Worm (Caenorhabditis elegans): ENCODE results near the gene ethe-1.

Gene ethe-1

DNA sequence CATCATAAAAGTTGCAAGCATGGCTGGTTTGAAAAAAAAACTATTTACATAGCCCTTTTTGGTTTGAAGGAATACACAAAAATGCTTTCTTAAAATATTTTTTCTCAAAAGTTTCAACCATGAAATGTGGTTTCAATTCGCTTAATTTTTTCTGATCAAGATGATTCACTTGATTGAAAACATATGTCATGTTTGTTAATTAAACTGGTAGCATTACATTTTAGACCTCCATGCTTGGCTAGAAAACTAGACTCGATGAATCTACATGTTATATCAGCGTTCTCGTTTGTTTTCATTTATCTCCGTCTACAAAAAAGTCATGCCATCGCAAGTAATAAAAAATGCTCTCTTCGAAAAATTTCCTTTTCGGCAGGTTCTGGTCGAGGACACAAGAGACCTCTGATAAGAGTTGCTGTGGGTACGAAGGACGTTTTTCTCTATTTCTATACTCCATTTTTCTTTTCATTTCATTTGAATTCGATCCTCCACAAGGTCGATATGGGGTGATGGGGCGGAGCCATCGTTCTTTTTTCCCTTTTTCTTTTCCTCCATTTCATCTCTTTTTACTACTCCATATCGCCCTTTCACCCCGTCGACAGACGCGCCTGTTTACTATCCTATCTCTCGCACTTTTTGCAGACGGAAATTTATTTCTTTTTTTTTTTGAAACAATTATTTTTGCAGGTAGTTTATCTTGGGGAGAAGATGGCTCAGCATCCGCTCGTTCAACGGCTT, 17.3 kb upstream of the ethe-1 start, which contains the start of gene elo-1:
Gene elo-1, plus strand, starts transcription at position 685 of the 735 bp plus-strand sequence.
- TF ChIP-seq egl-18 (GFP tag; IDR thresholded peaks at IDR 0.05) (no peak), unc-62 (GFP tag; optimal IDR thresholded peaks at IDR 0.05) (no peak), F33H1.4 (GFP tag; IDR thresholded peaks at IDR 0.05) (no peak), B0261.1 (tag; optimal IDR thresholded peaks at IDR 0.05) (no peak), ztf-22 (GFP tag; optimal IDR thresholded peaks at IDR 0.05) (peak; percentile 15), B0035.1 (tag; optimal IDR thresholded peaks at IDR 0.05) (no peak), nhr-80 (tag; optimal IDR thresholded peaks at IDR 0.05) (peak; percentile 98), lin-54 (GFP tag; optimal IDR thresholded peaks at IDR 0.05) (peak; percentile 29), athp-1 (tag; optimal IDR thresholded peaks at IDR 0.05) (no peak), cebp-2 (GFP tag; IDR thresholded peaks at IDR 0.05) (no peak), ets-4 (GFP tag; optimal IDR thresholded peaks at IDR 0.05) (no peak), atf-7 (tag; optimal IDR thresholded peaks at IDR 0.05) (peak; percentile 1), F55B11.4 (tag; optimal IDR thresholded peaks at IDR 0.05; ENCODE audit: borderline replicate concordance, insufficient read depth) (no peak), let-607 (tag; optimal IDR thresholded peaks at IDR 0.05) (peak in 1 of 2 experiments; percentile 8), sea-2 (GFP tag; IDR thresholded peaks at IDR 0.05) (no peak), Y53G8AR.9 (GFP tag; conservative IDR thresholded peaks at IDR 0.05) (0 out of 2 replicates have a peak, but pooled peaks have one; percentile 13), cebp-1 (GFP tag; IDR thresholded peaks at IDR 0.05) (no peak), cebp-1 (tag; optimal IDR thresholded peaks at IDR 0.05) (peak; percentile 41), F57C9.4 (tag; optimal IDR thresholded peaks at IDR 0.05) (no peak), lin-40 (tag; optimal IDR thresholded peaks at IDR 0.05) (peak; percentile 51), B0336.3 (GFP tag; IDR thresholded peaks at IDR 0.05) (peak; percentile 44; the same call in 1 of the 2 replicates), madf-10 (tag; optimal IDR thresholded peaks at IDR 0.05) (peak; percentile 14), nhr-90 (tag; optimal IDR thresholded peaks at IDR 0.05) (peak; percentile 5), tbp1 (GFP tag; optimal IDR thresholded peaks at IDR 0.05) (peak; percentile 2), dox-1 (GFP tag; IDR thresholded peaks at IDR 0.05) (peak; percentile 67), hlh-12 (tag; optimal IDR thresholded peaks at IDR 0.05) (no peak), sdz-38 (tag; optimal IDR thresholded peaks at IDR 0.05) (no peak), T07F8.4 (tag; optimal IDR thresholded peaks at IDR 0.05) (no peak), ztf-28 (GFP tag; IDR thresholded peaks at IDR 0.05) (no peak), pbrm-1 (GFP tag; IDR thresholded peaks at IDR 0.05) (no peak), madf-3 (GFP tag; IDR thresholded peaks at IDR 0.05) (no peak), aptf-2 (GFP tag; conservative IDR thresholded peaks at IDR 0.05) (no peak), snpc-3.4 (tag; optimal IDR thresholded peaks at IDR 0.05) (no peak), xnd-1 (tag; optimal IDR thresholded peaks at IDR 0.05) (no peak), attf-5 (GFP tag; optimal IDR thresholded peaks at IDR 0.05) (peak; percentile 41), C06A6.2 (GFP tag; conservative IDR thresholded peaks at IDR 0.05) (0 out of 2 replicates have a peak, but pooled peaks have one; percentile 52), attf-3 (GFP tag; conservative IDR thresholded peaks at IDR 0.05) (no peak), nfyb-1 (GFP tag; IDR thresholded peaks at IDR 0.05) (peak; percentile 62; the same call in 1 of the 2 replicates), nhr-120 (GFP tag; IDR thresholded peaks at IDR 0.05) (no peak), mcd-1 (GFP tag; IDR thresholded peaks at IDR 0.05) (no peak), bed-1 (GFP tag; IDR thresholded peaks at IDR 0.05) (no peak), rpc-1 (optimal IDR thresholded peaks at IDR 0.05) (no peak), rpc-1 (tag; optimal IDR thresholded peaks at IDR 0.05) (no peak), snpc-4 (GFP tag; optimal IDR thresholded peaks at IDR 0.05) (no peak), snpc-4 (tag; optimal IDR thresholded peaks at IDR 0.05) (peak in 1 of 4 experiments; percentile 26), lin-26 (GFP tag; IDR thresholded peaks at IDR 0.05) (no peak; the same call in 1 of the 2 replicates), ceh-79 (tag; optimal IDR thresholded peaks at IDR 0.05) (no peak), hmg-20 (GFP tag; IDR thresholded peaks at IDR 0.05) (no peak), egl-44 (GFP tag; IDR thresholded peaks at IDR 0.05) (0 out of 2 replicates have a peak, but pooled peaks have one; percentile 61)
